Fruit fly (Drosophila melanogaster) whole organism, pupa: ENCODE results near the gene CG5402.

Experiments used
- CG12605 ChIP-seq: fragments of 200-800 bp; sonication (Bioruptor generic); IDR thresholded peaks from 2 replicates; pipeline ENCODE4 v1.3.6; 2022; ENCODE audit warnings: missing biosample characterization, missing genetic modification characterization
- CG14655 ChIP-seq: fragments of 200-800 bp; sonication (Bioruptor generic); optimal IDR thresholded peaks from 3 replicates; lab custom pipeline; 2017; ENCODE audit warnings: mild to moderate bottlenecking, missing biosample characterization, missing genetic modification reagents, missing genetic modification characterization
- CG34367 ChIP-seq: fragments of 200-800 bp; sonication (Bioruptor generic); optimal IDR thresholded peaks from 2 replicates; lab custom pipeline; 2018; ENCODE audit warnings: missing biosample characterization, mild to moderate bottlenecking, missing genetic modification characterization
- CG4496 ChIP-seq: fragments of 200-800 bp; sonication (Bioruptor generic); IDR thresholded peaks from 3 replicates; pipeline ENCODE4 v1.3.6; 2022; ENCODE audit warnings: missing biosample characterization, missing genetic modification characterization
- CG8301 ChIP-seq: fragments of 200-800 bp; sonication (Bioruptor generic); optimal IDR thresholded peaks from 2 replicates; lab custom pipeline; 2018; ENCODE audit warnings: missing biosample characterization, mild to moderate bottlenecking, missing genetic modification characterization
- CG9948 ChIP-seq: fragments of 200-800 bp; sonication (Bioruptor generic); optimal IDR thresholded peaks from 2 replicates; lab custom pipeline; 2018; ENCODE audit warnings: missing biosample characterization, mild to moderate bottlenecking, missing genetic modification characterization, moderate library complexity
- Pif1B ChIP-seq: fragments of 200-800 bp; sonication (Bioruptor generic); optimal IDR thresholded peaks from 3 replicates; lab custom pipeline; 2016; ENCODE audit warnings: missing biosample characterization, missing genetic modification characterization
- Snoo ChIP-seq: fragments of 200-800 bp; sonication (Bioruptor generic); optimal IDR thresholded peaks from 3 replicates; lab custom pipeline; 2017; ENCODE audit warnings: missing biosample characterization, mild to moderate bottlenecking, missing genetic modification characterization, inconsistent platforms
- fd96Ca ChIP-seq: fragments of 200-800 bp; sonication (Bioruptor generic); IDR thresholded peaks from 3 replicates; pipeline ENCODE4 v1.3.6; 2022; ENCODE audit warnings: missing biosample characterization, missing genetic modification characterization
- rn ChIP-seq: fragments of 200-800 bp; sonication (Bioruptor generic); IDR thresholded peaks from 2 replicates; pipeline ENCODE4 v1.3.6; 2022; ENCODE audit warnings: missing biosample characterization, missing genetic modification characterization

DNA sequence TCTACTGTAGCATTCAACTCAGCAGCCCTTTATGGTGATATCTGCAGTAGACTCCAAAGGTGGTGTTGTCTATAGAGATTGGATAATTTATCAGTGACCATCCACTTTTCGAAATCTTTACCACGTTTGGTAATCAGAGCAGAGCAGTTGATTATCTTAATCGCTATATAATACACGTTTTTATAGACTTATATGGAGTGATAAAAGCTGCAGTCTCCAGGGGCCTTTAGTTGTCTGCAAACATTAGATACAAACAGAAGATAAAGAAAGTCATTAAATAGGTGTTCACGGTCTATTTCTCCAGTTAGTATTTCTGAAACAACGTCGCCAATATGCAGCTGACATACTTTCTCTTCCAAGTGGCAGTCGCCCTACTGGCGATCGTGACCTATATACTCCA, 24.4 kb downstream of the CG5402 start, which contains the start of gene Cyp6a18:
- TF ChIP-seq rn (GFP tag; lab: Robert Waterston, UW) (no peak), CG14655 (GFP tag; lab: Kevin White, UChicago) (no peak), CG9948 (no peak), CG12605 (GFP tag; lab: Robert Waterston, UW) (no peak), fd96Ca (GFP tag; lab: Robert Waterston, UW) (no peak), Snoo (tag; lab: Kevin White, UChicago) (no peak), CG4496 (GFP tag; lab: Robert Waterston, UW) (no peak), CG8301 (tag; lab: Kevin White, UChicago) (no peak), CG34367 (tag; lab: Kevin White, UChicago) (no peak), Pif1B (GFP tag; lab: Kevin White, UChicago) (no peak)
